Worm (Caenorhabditis elegans) whole organism, L4/young adult: ENCODE measurements around the gene M02B1.4.

Experiments
- W03F9.2 ChIP-seq: fragments of 150-350 bp; optimal IDR thresholded peaks from 2 replicates; lab custom pipeline; 2014; ENCODE audit warnings: missing biosample characterization, missing genetic modification characterization
- him-1 ChIP-seq: sonication (generic microtip); optimal IDR thresholded peaks from 2 replicates; lab custom pipeline; 2016; ENCODE audit warnings: missing genotype, missing genetic modification reagents, missing genetic modification characterization, missing compliant biosample characterization

DNA sequence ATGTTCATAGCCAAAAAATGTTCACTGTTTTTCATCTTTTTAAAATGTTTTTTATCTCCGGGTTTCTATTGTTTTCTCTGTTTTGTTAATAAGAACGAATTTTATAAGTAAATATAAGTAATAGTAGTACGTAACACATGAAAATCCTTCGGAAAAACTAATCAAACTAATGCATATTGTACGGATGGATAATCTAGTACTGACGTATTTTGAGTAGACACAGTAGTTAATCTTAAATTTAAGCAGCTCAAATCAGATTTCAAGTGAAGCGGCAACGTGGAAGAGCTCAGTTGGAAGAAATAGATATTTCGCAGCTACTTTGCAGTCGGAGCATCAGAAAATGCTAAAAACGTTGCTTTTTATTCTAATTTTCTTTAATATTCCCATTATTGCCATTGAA lies 34.7 kb upstream of the M02B1.4 start, which contains the start of gene gcy-18:
- TF ChIP-seq W03F9.2 (no peak), him-1 (no peak)
